Worm (Caenorhabditis elegans): ENCODE results near the gene npax-2.
A peak's percentile ranks its signal among the peaks of the same experiment; 100 is the strongest.

Gene npax-2

ce11 chrX:2180588-2180987 lies 30.7 kb upstream of the npax-2 start, which contains the start of gene F48B9.1:
Gene F48B9.1, plus strand, starts transcription at chrX:2180888.
- TF ChIP-seq ces-1 (GFP tag; optimal IDR thresholded peaks at IDR 0.05) (no peak), xbp-1 (tag; optimal IDR thresholded peaks at IDR 0.05) (no peak), nhr-76 (tag; optimal IDR thresholded peaks at IDR 0.05) (no peak), ceh-88 (GFP tag; IDR thresholded peaks at IDR 0.05) (no peak), efl-1 (optimal IDR thresholded peaks at IDR 0.05) (no peak), efl-1 (GFP tag; optimal IDR thresholded peaks at IDR 0.05 in 1 of 2) (peak in 1 of 2 experiments; percentile 72), unc-130 (tag; optimal IDR thresholded peaks at IDR 0.05) (no peak)

ce11 chrX:2178410-2178944 lies 28.6 kb upstream of the npax-2 start:
- TF ChIP-seq lin-14 (GFP tag; optimal IDR thresholded peaks at IDR 0.05) (peak; percentile 8), fos-1 (tag; optimal IDR thresholded peaks at IDR 0.05) (no peak), lsy-2 (tag; optimal IDR thresholded peaks at IDR 0.05) (peak in 1 of 2 experiments; percentile 34), hlh-4 (tag; optimal IDR thresholded peaks at IDR 0.05) (no peak), elt-2 (tag; optimal IDR thresholded peaks at IDR 0.05) (peak; percentile 47), nhr-20 (tag; optimal IDR thresholded peaks at IDR 0.05) (no peak), nhr-77 (tag; optimal IDR thresholded peaks at IDR 0.05) (no peak), nhr-28 (tag; optimal IDR thresholded peaks at IDR 0.05) (no peak), nhr-85 (tag) (peak; percentile 73), hlh-17 (GFP tag; optimal IDR thresholded peaks at IDR 0.05; ENCODE audit: borderline replicate concordance) (no peak), ama-1 (optimal IDR thresholded peaks at IDR 0.05) (no peak), tbx-2 (tag; optimal IDR thresholded peaks at IDR 0.05) (no peak), mab-9 (GFP tag; IDR thresholded peaks at IDR 0.05) (no peak), blmp-1 (tag; optimal IDR thresholded peaks at IDR 0.05) (peak; percentile 63), lin-35 (GFP tag; optimal IDR thresholded peaks at IDR 0.05) (peak in 1 of 2 experiments; percentile 4), lir-3 (tag; optimal IDR thresholded peaks at IDR 0.05; ENCODE audit: poor library complexity) (no peak), skn-1 (tag; optimal IDR thresholded peaks at IDR 0.05) (peak; percentile 22), elt-3 (tag; optimal IDR thresholded peaks at IDR 0.05) (peak in 1 of 6 experiments; percentile 46)

ce11 chrX:2177731-2178326 lies 27.9 kb upstream of the npax-2 start:
- TF ChIP-seq tbx-2 (tag; optimal IDR thresholded peaks at IDR 0.05) = peak; percentile 5
- peak; percentile 66 for TF ChIP-seq elt-2 (tag; optimal IDR thresholded peaks at IDR 0.05)
- TF ChIP-seq ztf-11 (tag; optimal IDR thresholded peaks at IDR 0.05) = no peak
- TF ChIP-seq snu-23 (GFP tag; optimal IDR thresholded peaks at IDR 0.05) = peak; percentile 33
- TF ChIP-seq unc-86 (tag; optimal IDR thresholded peaks at IDR 0.05) = no peak
- no peak for TF ChIP-seq mef-2 (tag; optimal IDR thresholded peaks at IDR 0.05)
- no peak for TF ChIP-seq tlp-1 (tag; optimal IDR thresholded peaks at IDR 0.05)
- TF ChIP-seq nhr-19 (GFP tag; conservative IDR thresholded peaks at IDR 0.05) = 0 out of 2 replicates have a peak, but pooled peaks have one; percentile 3
- peak; percentile 52 for TF ChIP-seq unc-130 (tag; optimal IDR thresholded peaks at IDR 0.05)
- TF ChIP-seq nhr-90 (tag; optimal IDR thresholded peaks at IDR 0.05; ENCODE audit: poor library complexity) = peak; percentile 54
- no peak for TF ChIP-seq hpl-2 (GFP tag; optimal IDR thresholded peaks at IDR 0.05)
- no peak for TF ChIP-seq aly-2 (tag; optimal IDR thresholded peaks at IDR 0.05)
- TF ChIP-seq nhr-20 (tag; optimal IDR thresholded peaks at IDR 0.05) = peak; percentile 30
- TF ChIP-seq grh-1 (GFP tag; IDR thresholded peaks at IDR 0.05) = no peak
- peak; percentile 73 for TF ChIP-seq blmp-1 (tag; optimal IDR thresholded peaks at IDR 0.05)
- no peak for TF ChIP-seq sup-37 (GFP tag; optimal IDR thresholded peaks at IDR 0.05)
- no peak for TF ChIP-seq pax-3 (tag; optimal IDR thresholded peaks at IDR 0.05)
- TF ChIP-seq skn-1 (tag; optimal IDR thresholded peaks at IDR 0.05) = no peak
- no peak for TF ChIP-seq lsy-2 (tag; optimal IDR thresholded peaks at IDR 0.05)
- peak; percentile 60 for TF ChIP-seq lin-14 (GFP tag; optimal IDR thresholded peaks at IDR 0.05)
- no peak for TF ChIP-seq ceh-8 (GFP tag; optimal IDR thresholded peaks at IDR 0.05)
- TF ChIP-seq nhr-85 (tag) = peak; percentile 88
- TF ChIP-seq elt-3 (tag; optimal IDR thresholded peaks at IDR 0.05) = peak in 5 of 6 experiments; percentile 44 to 72 (median 68)
- no peak for TF ChIP-seq fkh-10 (GFP tag; optimal IDR thresholded peaks at IDR 0.05)
- no peak for TF ChIP-seq C34B4.2 (tag; optimal IDR thresholded peaks at IDR 0.05)
- no peak for TF ChIP-seq nhr-76 (tag; optimal IDR thresholded peaks at IDR 0.05)
- peak in 1 of 2 experiments; percentile 24 for TF ChIP-seq mdl-1 (tag; optimal IDR thresholded peaks at IDR 0.05)
- TF ChIP-seq mep-1 (tag; optimal IDR thresholded peaks at IDR 0.05) = peak; percentile 11
- TF ChIP-seq efl-1 (optimal IDR thresholded peaks at IDR 0.05) = no peak
- TF ChIP-seq efl-1 (GFP tag; optimal IDR thresholded peaks at IDR 0.05 in 1 of 2) = peak in 1 of 2 experiments; percentile 39
- TF ChIP-seq ceh-63 (GFP tag; optimal IDR thresholded peaks at IDR 0.05) = no peak
- no peak for TF ChIP-seq ceh-90 (tag; optimal IDR thresholded peaks at IDR 0.05)
- no peak for TF ChIP-seq pqm-1 (tag; optimal IDR thresholded peaks at IDR 0.05)
- TF ChIP-seq dsc-1 (tag; optimal IDR thresholded peaks at IDR 0.05) = no peak
- TF ChIP-seq sptf-1 (tag; optimal IDR thresholded peaks at IDR 0.05) = no peak

Measured in whole organism, L1 larva.